Worm (Caenorhabditis elegans) whole organism, late embryonic: ENCODE data around the gene lgc-13.

Experiments used
- C38D4.7 ChIP-seq: fragments of 200-800 bp; sonication (Bioruptor generic); optimal IDR thresholded peaks from 2 replicates; lab custom pipeline; 2018; ENCODE audit warnings: mild to moderate bottlenecking, missing genetic modification characterization, moderate library complexity, missing compliant biosample characterization
- K09A11.1 ChIP-seq: sonication (generic microtip); optimal IDR thresholded peaks from 2 replicates; lab custom pipeline; 2017; ENCODE audit warnings: antibody characterized with exemption, mild to moderate bottlenecking, missing genetic modification characterization, missing compliant biosample characterization; ENCODE audit not compliant: insufficient read depth
- ama-1 ChIP-seq: fragments of 150-350 bp; optimal IDR thresholded peaks from 2 replicates; lab custom pipeline; 2014
- ceh-2 ChIP-seq: sonication (generic microtip); optimal IDR thresholded peaks from 2 replicates; lab custom pipeline; 2016; ENCODE audit warnings: missing genotype, missing genetic modification characterization, missing compliant biosample characterization
- ceh-22 ChIP-seq: sonication (generic microtip); optimal IDR thresholded peaks from 2 replicates; lab custom pipeline; 2017; ENCODE audit warnings: missing biosample characterization, missing genetic modification characterization
- ceh-30 ChIP-seq: fragments of 150-350 bp; optimal IDR thresholded peaks from 2 replicates; lab custom pipeline; 2014; ENCODE audit warnings: missing biosample characterization, missing genetic modification characterization
- ceh-31 ChIP-seq: sonication (generic microtip); optimal IDR thresholded peaks from 2 replicates; lab custom pipeline; 2016; ENCODE audit warnings: missing genetic modification characterization, missing compliant biosample characterization
- ceh-34 ChIP-seq: sonication (generic microtip); optimal IDR thresholded peaks from 2 replicates; lab custom pipeline; 2016; ENCODE audit warnings: mild to moderate bottlenecking, missing genetic modification characterization, missing compliant biosample characterization
- ceh-48 ChIP-seq: sonication (generic microtip); optimal IDR thresholded peaks from 2 replicates; lab custom pipeline; 2016; ENCODE audit warnings: missing genetic modification characterization, inconsistent platforms, missing compliant biosample characterization
- ceh-6 ChIP-seq: fragments of 200-800 bp; sonication (Bioruptor generic); optimal IDR thresholded peaks from 2 replicates; lab custom pipeline; 2018; ENCODE audit warnings: mild to moderate bottlenecking, missing genetic modification characterization, missing compliant biosample characterization
- ceh-9 ChIP-seq: sonication (generic microtip); optimal IDR thresholded peaks from 2 replicates; lab custom pipeline; 2016; ENCODE audit warnings: mild to moderate bottlenecking, missing genetic modification characterization, inconsistent platforms, missing compliant biosample characterization
- che-1 ChIP-seq: sonication (generic microtip); optimal IDR thresholded peaks from 2 replicates; lab custom pipeline; 2016; ENCODE audit warnings: mild to moderate bottlenecking, missing genetic modification characterization, missing compliant biosample characterization
- dmd-4 ChIP-seq: sonication (generic microtip); optimal IDR thresholded peaks from 2 replicates; lab custom pipeline; 2016; ENCODE audit warnings: borderline replicate concordance, missing genetic modification characterization, missing compliant biosample characterization
- dve-1 ChIP-seq: sonication (generic microtip); optimal IDR thresholded peaks from 2 replicates; lab custom pipeline; 2017; ENCODE audit warnings: antibody characterized with exemption, mild to moderate bottlenecking, missing genetic modification characterization, missing compliant biosample characterization
- ets-4 ChIP-seq: sonication (generic microtip); optimal IDR thresholded peaks from 2 replicates; lab custom pipeline; 2016; ENCODE audit warnings: missing genetic modification characterization, missing compliant biosample characterization
- eyg-1 ChIP-seq: sonication (generic microtip); optimal IDR thresholded peaks from 2 replicates; lab custom pipeline; 2016; ENCODE audit warnings: missing genotype, missing genetic modification characterization, missing compliant biosample characterization
- fax-1 ChIP-seq: sonication (generic microtip); optimal IDR thresholded peaks from 2 replicates; lab custom pipeline; 2016; ENCODE audit warnings: missing genotype, missing genetic modification characterization, missing compliant biosample characterization
- hlh-13 ChIP-seq: fragments of 200-800 bp; sonication (Bioruptor generic); optimal IDR thresholded peaks from 2 replicates; lab custom pipeline; 2018; ENCODE audit warnings: mild to moderate bottlenecking, missing genetic modification characterization, missing compliant biosample characterization
- hlh-15 ChIP-seq: sonication (generic microtip); optimal IDR thresholded peaks from 2 replicates; lab custom pipeline; 2016; ENCODE audit warnings: missing genetic modification characterization, missing compliant biosample characterization
- hlh-6 ChIP-seq: sonication (generic microtip); optimal IDR thresholded peaks from 2 replicates; lab custom pipeline; 2016; ENCODE audit warnings: missing genotype, missing genetic modification characterization, missing compliant biosample characterization
- hlh-8 ChIP-seq: sonication (generic microtip); optimal IDR thresholded peaks from 2 replicates; lab custom pipeline; 2016; ENCODE audit warnings: missing genotype, missing genetic modification characterization, missing compliant biosample characterization
- lim-6 ChIP-seq: sonication (generic microtip); optimal IDR thresholded peaks from 2 replicates; lab custom pipeline; 2016; ENCODE audit warnings: missing genetic modification characterization, missing compliant biosample characterization
- lin-11 ChIP-seq: fragments of 200-800 bp; sonication (Bioruptor generic); optimal IDR thresholded peaks from 2 replicates; lab custom pipeline; 2018; ENCODE audit warnings: mild to moderate bottlenecking, missing genetic modification characterization, missing compliant biosample characterization
- madf-2 ChIP-seq: sonication (generic microtip); optimal IDR thresholded peaks from 2 replicates; lab custom pipeline; 2017; ENCODE audit warnings: missing genetic modification characterization, missing compliant biosample characterization
- odd-2 ChIP-seq: sonication (generic microtip); optimal IDR thresholded peaks from 2 replicates; lab custom pipeline; 2017; ENCODE audit warnings: antibody characterized with exemption, mild to moderate bottlenecking, missing genetic modification characterization, missing compliant biosample characterization
- pag-3 ChIP-seq: sonication (generic microtip); optimal IDR thresholded peaks from 2 replicates; lab custom pipeline; 2016; ENCODE audit warnings: missing compliant biosample characterization, missing genetic modification characterization, borderline replicate concordance
- pha-4 ChIP-seq: fragments of 150-350 bp; optimal IDR thresholded peaks from 2 replicates; lab custom pipeline; 2018; ENCODE audit warnings: missing biosample characterization, missing genetic modification reagents, missing genetic modification characterization
- pqm-1 ChIP-seq: sonication (generic microtip); optimal IDR thresholded peaks from 2 replicates; lab custom pipeline; 2016; ENCODE audit warnings: missing genetic modification characterization, missing compliant biosample characterization
- pros-1 ChIP-seq: fragments of 150-350 bp; optimal IDR thresholded peaks from 2 replicates; lab custom pipeline; 2014; ENCODE audit warnings: missing biosample characterization, missing genetic modification reagents, missing genetic modification characterization
- ref-2 ChIP-seq: sonication (generic microtip); optimal IDR thresholded peaks from 2 replicates; lab custom pipeline; 2016; ENCODE audit warnings: missing genetic modification characterization, missing compliant biosample characterization
- rnt-1 ChIP-seq: sonication (generic microtip); optimal IDR thresholded peaks from 2 replicates; lab custom pipeline; 2016; ENCODE audit warnings: missing genetic modification characterization, missing compliant biosample characterization
- sox-4 ChIP-seq: sonication (generic microtip); optimal IDR thresholded peaks from 2 replicates; lab custom pipeline; 2017; ENCODE audit warnings: mild to moderate bottlenecking, missing genetic modification characterization, inconsistent platforms, missing compliant biosample characterization
- syd-9 ChIP-seq: sonication (generic microtip); optimal IDR thresholded peaks from 2 replicates; lab custom pipeline; 2016; ENCODE audit warnings: mild to moderate bottlenecking, missing genetic modification characterization, moderate library complexity, missing compliant biosample characterization
- tbx-7 ChIP-seq: sonication (generic microtip); optimal IDR thresholded peaks from 2 replicates; lab custom pipeline; 2016; ENCODE audit warnings: missing genotype, missing genetic modification characterization, missing compliant biosample characterization
- unc-3 ChIP-seq, 2 experiments: fragments of 200-800 bp in 1 of 2; sonication (Bioruptor generic) in 1 of 2; sonication (generic microtip) in 1 of 2; conservative IDR thresholded peaks in 1 of 2; optimal IDR thresholded peaks in 1 of 2; 2 replicates each; pipeline versions ENCODE4 v1.3.6 to Lab custom; 2016 to 2022; ENCODE audit warnings: missing compliant biosample characterization in 2 of 2, missing genetic modification characterization in 2 of 2, missing genetic modification reagents in 1 of 2
- unc-42 ChIP-seq: sonication (generic microtip); optimal IDR thresholded peaks from 2 replicates; lab custom pipeline; 2016; ENCODE audit warnings: missing genotype, missing genetic modification characterization, missing compliant biosample characterization
- zip-5 ChIP-seq: sonication (generic microtip); optimal IDR thresholded peaks from 2 replicates; lab custom pipeline; 2016; ENCODE audit warnings: missing genetic modification characterization, missing compliant biosample characterization

Gene lgc-13

DNA sequence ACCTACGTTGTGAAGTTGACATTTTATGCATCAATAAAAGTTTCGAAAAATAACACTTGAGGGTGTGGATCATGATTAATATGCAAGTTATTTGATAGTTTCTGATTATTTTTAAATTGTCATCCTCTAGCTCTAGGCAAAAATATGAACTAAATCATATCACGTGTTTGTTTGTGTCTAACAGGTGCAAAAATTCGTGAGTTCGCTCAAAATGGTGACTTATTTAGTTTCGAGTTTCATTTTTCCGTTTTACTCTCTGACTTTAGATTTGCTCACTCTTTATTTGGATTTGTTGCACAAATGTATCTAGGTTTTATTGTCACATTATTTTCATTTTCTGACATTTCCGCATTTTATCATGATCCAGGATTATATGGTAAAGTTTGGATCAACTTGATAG lies 9.4 kb downstream of the lgc-13 start, which contains the start of gene lgc-16:
lgc-16 (plus strand) TSS at position 301 of the 400 bp plus-strand sequence.
- TF ChIP-seq unc-42 (no peak), hlh-8 (tag; lab: Kevin White, UChicago) (no peak), ceh-34 (tag; lab: Kevin White, UChicago) (no peak), ceh-2 (tag; lab: Kevin White, UChicago) (no peak), pqm-1 (tag; lab: Kevin White, UChicago) (no peak), eyg-1 (tag; lab: Kevin White, UChicago) (no peak), zip-5 (tag; lab: Kevin White, UChicago) (no peak), lin-11 (tag; lab: Kevin White, UChicago) (no peak), dve-1 (tag; lab: Kevin White, UChicago) (no peak), ceh-48 (tag; lab: Kevin White, UChicago) (no peak), pag-3 (no peak), K09A11.1 (tag; lab: Kevin White, UChicago) (no peak), sox-4 (tag; lab: Kevin White, UChicago) (no peak), ets-4 (no peak), tbx-7 (tag; lab: Kevin White, UChicago) (no peak), pros-1 (tag; lab: Kevin White, UChicago) (no peak), fax-1 (no peak), ref-2 (no peak)
- TF ChIP-seq, all 69 proteins: peak for 0

DNA sequence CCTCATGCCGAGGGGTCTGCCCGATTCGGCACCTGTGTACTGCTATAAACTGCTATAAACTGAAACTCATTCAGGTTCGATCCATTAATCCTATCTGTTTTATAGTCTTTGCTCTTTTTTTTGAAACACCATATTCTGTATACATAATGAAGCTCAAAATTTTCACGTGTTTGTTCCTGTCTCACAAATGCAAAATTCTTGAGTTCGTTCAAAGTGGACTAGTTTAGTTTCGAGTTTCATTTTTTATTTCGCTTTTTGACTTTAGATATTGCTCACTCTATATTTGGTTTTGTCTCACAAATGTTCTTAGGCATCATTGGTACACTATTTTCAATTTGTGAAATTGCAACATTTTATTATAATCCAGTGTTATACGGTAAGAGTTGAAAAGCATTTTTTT lies 12.3 kb downstream of the lgc-13 start, which contains the start of gene lgc-17:
lgc-17 (plus strand) TSS at position 301 of the 400 bp plus-strand sequence.
- TF ChIP-seq syd-9 (tag; lab: Kevin White, UChicago) (no peak), pha-4 (tag; lab: Kevin White, UChicago) (no peak)

DNA sequence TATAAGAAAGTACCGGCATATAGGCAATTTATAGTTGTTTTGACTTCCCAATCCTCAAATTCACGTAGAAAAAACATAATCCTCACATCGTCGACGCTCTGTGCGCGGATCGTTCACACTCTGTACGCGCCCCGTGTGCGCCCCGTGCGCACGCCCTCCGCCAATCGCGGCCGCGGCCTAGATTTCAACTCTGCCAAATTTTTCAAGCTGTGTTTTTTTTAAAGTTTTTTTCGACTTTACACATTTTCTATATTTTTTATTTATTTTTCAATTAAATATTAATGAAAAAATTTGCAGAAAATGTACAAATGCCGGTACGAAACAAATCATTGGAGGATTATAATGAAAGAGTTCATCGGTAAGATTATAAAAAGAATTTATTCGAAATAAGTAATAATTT lies 14.2 kb downstream of the lgc-13 start, which contains the start of gene T01H10.11:
T01H10.11 (plus strand) TSS at position 301 of the 400 bp plus-strand sequence.
- TF ChIP-seq ceh-6 (no peak), dmd-4 (tag; lab: Kevin White, UChicago) (no peak), che-1 (tag; lab: Kevin White, UChicago) (no peak), pros-1 (tag; lab: Kevin White, UChicago) (no peak), tbx-7 (tag; lab: Kevin White, UChicago) (no peak), hlh-15 (tag; lab: Kevin White, UChicago) (no peak), C38D4.7 (GFP tag; lab: Kevin White, UChicago) (no peak), ceh-22 (tag; lab: Kevin White, UChicago) (no peak), unc-3 (GFP tag; conservative IDR thresholded peaks at IDR 0.05; lab: Robert Waterston, UW) (no peak), unc-3 (tag; optimal IDR thresholded peaks at IDR 0.05; lab: Kevin White, UChicago) (no peak), madf-2 (tag; lab: Kevin White, UChicago) (no peak), ceh-9 (tag; lab: Kevin White, UChicago) (no peak), lim-6 (tag; lab: Kevin White, UChicago) (no peak), hlh-6 (no peak), rnt-1 (tag; lab: Kevin White, UChicago) (no peak), syd-9 (tag; lab: Kevin White, UChicago) (no peak), ama-1 (lab: Kevin White, UChicago) (no peak), hlh-13 (no peak), ceh-31 (tag; lab: Kevin White, UChicago) (no peak), zip-5 (tag; lab: Kevin White, UChicago) (no peak)

DNA sequence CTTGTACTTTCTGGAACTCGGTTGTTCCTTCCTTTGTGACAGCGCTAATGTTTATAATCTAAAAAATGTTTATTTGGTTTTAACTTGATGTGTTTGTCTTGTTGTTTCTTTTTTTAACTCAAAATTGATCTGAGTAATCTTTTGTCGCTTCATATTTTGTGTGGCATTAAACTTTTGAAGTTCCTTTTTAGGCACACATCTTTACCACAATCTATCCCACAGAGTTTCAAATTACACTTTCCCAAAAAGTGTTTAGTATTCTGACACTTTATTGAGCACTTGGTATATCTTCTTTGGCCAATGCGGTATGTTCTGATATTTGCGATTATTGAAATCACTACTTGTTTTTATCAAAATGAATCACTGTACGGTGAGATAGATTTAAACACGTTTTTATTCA lies 16.3 kb downstream of the lgc-13 start, which contains the start of gene lgc-18:
lgc-18 (plus strand) TSS at position 301 of the 400 bp plus-strand sequence.
- TF ChIP-seq dve-1 (tag; lab: Kevin White, UChicago) (no peak), hlh-6 (no peak), zip-5 (tag; lab: Kevin White, UChicago) (no peak), ceh-30 (tag; lab: Kevin White, UChicago) (no peak), pqm-1 (tag; lab: Kevin White, UChicago) (no peak), odd-2 (tag; lab: Kevin White, UChicago) (no peak)
